Fruit fly (Drosophila melanogaster): ENCODE data around the gene Irk1.

DNA sequence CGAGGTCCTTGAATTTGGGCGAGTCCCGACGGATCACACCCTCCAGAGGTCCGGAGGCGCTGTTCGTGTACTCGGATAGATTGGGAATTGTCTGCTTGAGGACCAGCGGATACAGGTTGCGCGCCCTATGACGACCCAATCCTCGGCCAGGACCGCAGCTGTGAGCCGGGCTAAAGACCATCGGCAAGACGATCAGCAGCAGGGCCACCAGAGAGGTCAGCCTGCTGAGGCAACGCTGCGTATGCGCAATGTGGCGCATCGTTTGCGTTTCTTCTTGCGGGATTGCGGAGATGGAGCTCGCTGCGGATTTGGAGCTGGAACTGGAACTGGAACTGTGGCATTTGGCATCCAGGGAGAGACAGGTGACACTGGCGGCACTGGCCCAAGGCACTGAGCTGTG is 27.0 kb upstream of the Irk1 start:
- TF ChIP-seq CG8478 (optimal IDR thresholded peaks at IDR 0.05) (no peak), CTCF (optimal IDR thresholded peaks at IDR 0.05) (no peak)

Measured in S2 (cell line).